Worm (Caenorhabditis elegans): ENCODE measurements around the gene F44A2.5.

DNA sequence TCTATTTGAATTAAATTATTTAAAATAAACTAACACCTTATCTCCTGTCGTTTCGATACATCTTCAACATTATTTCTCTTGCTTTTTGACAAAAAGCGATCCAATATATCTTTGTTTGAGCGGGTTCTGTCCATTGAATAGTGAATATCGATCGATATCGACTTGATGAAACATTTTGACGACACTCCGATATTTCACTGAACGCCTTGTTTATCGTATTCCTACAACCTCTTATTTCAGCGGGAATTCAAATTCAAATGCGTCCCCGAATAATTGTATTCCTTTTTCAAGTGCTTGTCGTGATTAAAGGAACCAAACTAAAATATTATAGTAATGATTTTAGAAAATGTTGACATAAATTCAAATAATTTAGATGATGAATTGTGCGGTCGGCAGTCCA, 49.4 kb downstream of the F44A2.5 start, which contains the start of the genes K07B1.7 and try-5:
- TF ChIP-seq tbx-8 (GFP tag; optimal IDR thresholded peaks at IDR 0.05) = no peak
- no peak for TF ChIP-seq elt-3 (tag; optimal IDR thresholded peaks at IDR 0.05)
- TF ChIP-seq lin-13 (tag; optimal IDR thresholded peaks at IDR 0.05) = peak; percentile 2
- TF ChIP-seq hlh-1 (tag; optimal IDR thresholded peaks at IDR 0.05) = no peak
- TF ChIP-seq nhr-12 (tag; optimal IDR thresholded peaks at IDR 0.05) = no peak
- TF ChIP-seq lsy-2 (tag; optimal IDR thresholded peaks at IDR 0.05) = peak; percentile 75
- TF ChIP-seq unc-39 (tag; optimal IDR thresholded peaks at IDR 0.05) = no peak
- no peak for TF ChIP-seq mab-5 (tag; optimal IDR thresholded peaks at IDR 0.05)
- TF ChIP-seq nhr-2 (tag; optimal IDR thresholded peaks at IDR 0.05) = no peak
- TF ChIP-seq ham-2 (GFP tag; optimal IDR thresholded peaks at IDR 0.05) = no peak
- no peak for TF ChIP-seq unc-62 (GFP tag; optimal IDR thresholded peaks at IDR 0.05)

Data from whole organism, mixed stage, embryonic.